Worm (Caenorhabditis elegans) whole organism, L4/young adult: ENCODE data around the gene C27H5.12.

ENCODE experiments used
- W03F9.2 ChIP-seq: fragments of 150-350 bp; optimal IDR thresholded peaks from 2 replicates; lab custom pipeline; 2014; ENCODE audit warnings: missing biosample characterization, missing genetic modification characterization
- dao-5 ChIP-seq: sonication (generic microtip); optimal IDR thresholded peaks from 2 replicates; lab custom pipeline; 2016; ENCODE audit warnings: missing genotype, missing genetic modification characterization, moderate library complexity, missing compliant biosample characterization
- him-1 ChIP-seq: sonication (generic microtip); optimal IDR thresholded peaks from 2 replicates; lab custom pipeline; 2016; ENCODE audit warnings: missing genotype, missing genetic modification reagents, missing genetic modification characterization, missing compliant biosample characterization

DNA sequence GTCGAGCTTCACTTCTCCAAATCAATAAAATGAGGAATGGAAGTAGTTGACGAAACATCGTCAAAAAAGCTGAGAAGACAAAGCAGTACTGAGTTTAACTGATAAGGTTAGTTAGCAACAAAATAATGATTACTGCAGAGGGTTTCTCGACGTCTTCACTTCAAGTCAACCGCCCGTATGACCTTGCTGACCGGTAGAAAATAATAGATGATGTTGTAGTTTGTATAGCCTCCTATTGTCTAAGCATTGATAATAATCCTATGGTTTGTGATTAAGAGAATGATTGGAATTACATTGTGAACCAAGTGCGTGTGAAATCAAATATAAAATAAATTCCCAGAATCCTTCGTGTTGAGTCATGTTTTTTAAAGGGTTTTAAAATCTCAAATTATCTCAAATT lies 37.9 kb upstream of the C27H5.12 start, which contains the start of gene E04F6.6:
- TF ChIP-seq him-1 (no peak), dao-5 (tag; lab: Kevin White, UChicago) (no peak), W03F9.2 (tag; lab: Kevin White, UChicago) (no peak)
